Worm (Caenorhabditis elegans): ENCODE data around the gene ceh-49.
A peak's percentile ranks its signal among the peaks of the same experiment; 100 is the strongest.

Gene ceh-49

DNA sequence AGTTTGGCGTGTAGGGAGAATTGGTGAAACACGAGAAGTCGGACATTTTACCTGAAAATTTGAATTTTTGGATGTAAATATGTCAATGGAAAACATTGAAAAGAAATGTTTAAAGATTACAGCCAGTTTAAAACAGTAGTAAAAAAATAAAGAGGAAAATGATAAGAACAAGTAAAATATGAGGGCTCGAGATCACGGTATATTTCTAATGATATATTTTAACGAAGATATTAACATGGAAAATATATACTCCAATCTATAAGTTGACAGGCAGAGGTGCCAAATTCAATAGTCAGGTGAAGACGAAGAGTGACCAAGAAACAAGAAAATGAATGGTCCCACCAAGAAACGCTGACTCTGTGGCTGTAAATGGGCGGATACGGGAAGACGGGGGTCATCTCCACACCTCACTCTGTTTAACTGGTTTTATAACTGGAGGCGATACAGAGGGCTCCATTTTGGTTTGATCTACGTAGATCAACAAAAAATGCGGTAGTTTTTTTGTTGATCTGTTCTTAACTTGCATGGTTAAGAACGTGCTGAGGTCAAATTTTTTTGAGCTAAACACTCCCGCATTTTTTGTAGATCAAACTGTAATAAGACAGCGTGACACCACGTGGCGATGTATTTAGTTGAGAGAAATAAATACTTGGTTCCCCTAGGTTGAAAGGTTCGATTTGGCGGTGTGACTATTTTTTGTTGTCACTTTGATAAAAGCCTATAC is at the start of gene ceh-49:
ceh-49 (minus strand) TSS at position 51 of the 724 bp plus-strand sequence.
- TF ChIP-seq F33H1.4 (GFP tag; IDR thresholded peaks at IDR 0.05) (0 out of 2 replicates have a peak, but pooled peaks have one; percentile 15), madf-6 (GFP tag; IDR thresholded peaks at IDR 0.05) (peak; percentile 73), fkh-3 (tag; optimal IDR thresholded peaks at IDR 0.05) (no peak), Y67H2A.10 (GFP tag; conservative IDR thresholded peaks at IDR 0.05) (no peak), xnd-1 (tag; optimal IDR thresholded peaks at IDR 0.05) (peak; percentile 28), madf-8 (GFP tag; conservative IDR thresholded peaks at IDR 0.05) (peak; percentile 67), D2030.7 (GFP tag; IDR thresholded peaks at IDR 0.05) (0 out of 2 replicates have a peak, but pooled peaks have one; percentile 44), hmg-1.2 (GFP tag; IDR thresholded peaks at IDR 0.05) (peak; percentile 23; the same call in 1 of the 2 replicates)

DNA sequence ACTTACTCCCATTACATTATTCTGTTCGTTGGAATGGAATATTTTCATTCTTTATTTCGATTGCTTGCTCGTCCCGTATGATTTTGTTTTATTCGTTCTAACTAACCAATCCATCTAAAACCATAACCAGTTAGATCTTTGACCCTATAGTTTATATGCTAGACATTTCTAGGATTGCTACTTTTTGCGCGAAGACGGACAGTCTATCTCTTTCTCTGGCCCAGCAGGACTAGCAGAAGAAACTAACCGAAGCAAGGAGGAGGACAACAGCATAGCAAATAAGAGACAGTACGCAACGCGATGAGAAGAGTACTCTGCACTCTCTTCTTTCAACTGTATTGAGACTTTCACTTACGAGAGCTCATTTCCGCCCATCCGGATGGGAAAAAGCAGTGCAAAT is 18.2 kb upstream of the ceh-49 start:
- no peak for TF ChIP-seq rcor-1 (GFP tag; IDR thresholded peaks at IDR 0.05)

DNA sequence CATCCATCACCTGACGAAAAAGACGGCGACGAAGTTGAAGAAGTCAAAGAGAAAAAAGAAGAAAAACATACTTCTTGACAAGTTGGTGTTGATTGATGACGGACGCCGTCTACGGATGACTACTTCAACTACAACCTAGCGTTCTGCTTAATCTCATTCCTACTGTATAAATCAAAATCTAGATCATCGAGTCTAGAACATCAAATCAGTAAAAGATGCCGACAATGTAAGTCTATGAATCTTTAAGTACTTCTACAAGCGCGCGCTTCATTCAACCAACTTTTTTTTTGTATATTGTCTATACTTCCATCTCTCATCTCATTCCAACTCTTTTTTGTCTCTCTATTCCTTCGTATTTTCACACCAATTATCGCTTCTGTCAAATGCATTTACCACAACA is 15.4 kb upstream of the ceh-49 start:
- TF ChIP-seq cebp-2 (GFP tag; IDR thresholded peaks at IDR 0.05) (0 out of 2 replicates have a peak, but pooled peaks have one; percentile 46), hmg-1.2 (GFP tag; IDR thresholded peaks at IDR 0.05) (no peak)

DNA sequence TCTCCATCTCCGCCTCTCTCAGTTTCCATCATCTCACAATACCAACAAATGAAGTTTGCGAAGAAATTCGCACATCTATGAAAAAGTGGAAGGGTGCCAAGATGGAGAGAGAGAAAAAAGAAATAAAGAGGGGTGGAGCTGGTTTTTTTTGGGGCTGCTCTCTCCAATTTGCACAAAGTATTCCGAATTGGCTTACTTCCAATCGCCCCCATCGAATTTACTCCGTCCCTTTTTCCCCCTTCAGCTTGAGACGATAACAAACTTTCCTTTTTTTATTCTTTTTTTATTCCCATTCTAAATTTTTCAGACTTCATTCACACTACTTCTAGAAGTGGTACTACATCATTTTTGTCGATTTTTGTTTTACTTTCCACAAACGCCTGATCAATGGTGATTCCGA is 11.1 kb upstream of the ceh-49 start, which contains the start of gene exp-2:
exp-2 (plus strand) TSS at position 301 of the 400 bp plus-strand sequence.
- TF ChIP-seq gei-17 (GFP tag; optimal IDR thresholded peaks at IDR 0.05) (no peak), tlf-1 (GFP tag; optimal IDR thresholded peaks at IDR 0.05) (no peak), ztf-26 (tag; optimal IDR thresholded peaks at IDR 0.05) (no peak), ZK185.1 (tag; optimal IDR thresholded peaks at IDR 0.05; ENCODE audit: poor library complexity, severe bottlenecking) (no peak), hsf-1 (GFP tag; IDR thresholded peaks at IDR 0.05) (no peak), xnd-1 (tag; optimal IDR thresholded peaks at IDR 0.05) (no peak), zim-3 (tag; optimal IDR thresholded peaks at IDR 0.05) (no peak), attf-6 (GFP tag; IDR thresholded peaks at IDR 0.05) (no peak), hmg-20 (GFP tag; IDR thresholded peaks at IDR 0.05) (no peak), lin-40 (tag; optimal IDR thresholded peaks at IDR 0.05) (no peak), egl-18 (GFP tag; IDR thresholded peaks at IDR 0.05) (no peak), lsy-27 (tag; optimal IDR thresholded peaks at IDR 0.05; ENCODE audit: borderline replicate concordance, insufficient read depth) (no peak), ekl-4 (GFP tag; IDR thresholded peaks at IDR 0.05) (no peak), hmg-1.2 (GFP tag; IDR thresholded peaks at IDR 0.05) (no peak), Y56A3A.18 (GFP tag; IDR thresholded peaks at IDR 0.05) (no peak), ccch-3 (GFP tag; optimal IDR thresholded peaks at IDR 0.05) (no peak)

DNA sequence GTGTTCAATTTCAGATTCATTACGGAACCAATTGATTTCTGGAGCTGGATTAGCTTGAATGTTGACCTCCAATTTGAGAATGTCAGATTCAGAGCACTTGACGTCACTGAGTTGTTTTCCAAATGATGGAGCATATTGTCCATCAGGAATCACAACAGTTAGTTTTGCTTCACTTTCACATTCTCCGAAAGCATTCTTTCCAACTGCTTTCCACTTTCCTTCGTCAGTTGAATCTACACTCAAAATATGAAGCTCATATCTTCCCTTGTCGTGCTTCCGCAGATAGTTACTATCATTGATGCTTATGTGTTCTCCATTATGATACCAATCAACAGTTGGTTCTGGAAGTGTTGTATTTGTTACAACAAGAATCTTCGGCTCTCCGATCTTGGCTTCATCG is 8.3 kb upstream of the ceh-49 start:
- TF ChIP-seq die-1 (tag; optimal IDR thresholded peaks at IDR 0.05) (no peak), gei-17 (GFP tag; optimal IDR thresholded peaks at IDR 0.05) (no peak), F52B5.7 (tag; optimal IDR thresholded peaks at IDR 0.05) (no peak), F22D6.2 (tag; optimal IDR thresholded peaks at IDR 0.05) (no peak), nhr-179 (tag; optimal IDR thresholded peaks at IDR 0.05) (no peak), ztf-3 (GFP tag; optimal IDR thresholded peaks at IDR 0.05) (no peak), hlh-26 (GFP tag; conservative IDR thresholded peaks at IDR 0.05) (no peak), attf-5 (GFP tag; optimal IDR thresholded peaks at IDR 0.05) (no peak), ztf-18 (tag; optimal IDR thresholded peaks at IDR 0.05) (no peak), hmg-1.2 (GFP tag; IDR thresholded peaks at IDR 0.05) (no peak), snpc-1.1 (tag; optimal IDR thresholded peaks at IDR 0.05; ENCODE audit: insufficient read depth) (no peak), let-607 (tag; optimal IDR thresholded peaks at IDR 0.05) (no peak), unc-130 (GFP tag; optimal IDR thresholded peaks at IDR 0.05) (no peak), ceh-58 (GFP tag; IDR thresholded peaks at IDR 0.05) (no peak), nhr-90 (tag; optimal IDR thresholded peaks at IDR 0.05) (no peak), ZK185.1 (tag; optimal IDR thresholded peaks at IDR 0.05; ENCODE audit: poor library complexity, severe bottlenecking) (no peak), egl-18 (GFP tag; IDR thresholded peaks at IDR 0.05) (no peak)
